Fruit fly (Drosophila melanogaster): ENCODE results near the gene Eip75B.

Eip75B gene

DNA sequence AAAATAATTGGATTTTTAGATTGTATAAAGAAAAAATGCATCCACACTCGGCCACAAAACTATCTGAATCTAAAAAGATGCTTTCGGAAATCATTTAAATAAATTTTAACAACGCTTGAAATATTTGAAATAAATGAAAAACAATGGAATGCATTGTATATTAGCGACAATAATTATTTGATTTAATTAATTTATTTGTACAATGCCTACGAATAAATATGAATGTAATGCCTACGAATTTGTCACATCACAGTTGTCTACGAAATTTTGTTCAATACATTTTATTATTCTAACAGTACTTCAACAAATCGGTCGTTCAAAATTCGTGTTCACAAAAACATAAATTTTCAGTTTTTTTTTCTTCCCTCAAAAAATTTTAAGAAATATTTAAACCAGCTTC, 24.5 kb downstream of the Eip75B start, which contains the start of gene CG32192:
Gene CG32192, plus strand, starts transcription at position 301 of the 400 bp plus-strand sequence.
- no peak for TF ChIP-seq h (optimal IDR thresholded peaks at IDR 0.05)
- no peak for TF ChIP-seq insv (optimal IDR thresholded peaks at IDR 0.05)
- no peak for TF ChIP-seq psq (optimal IDR thresholded peaks at IDR 0.05)
- no peak for TF ChIP-seq Sin3A (optimal IDR thresholded peaks at IDR 0.05)
- no peak for TF ChIP-seq Myc (optimal IDR thresholded peaks at IDR 0.05)
- TF ChIP-seq ttk (optimal IDR thresholded peaks at IDR 0.05): no peak

DNA sequence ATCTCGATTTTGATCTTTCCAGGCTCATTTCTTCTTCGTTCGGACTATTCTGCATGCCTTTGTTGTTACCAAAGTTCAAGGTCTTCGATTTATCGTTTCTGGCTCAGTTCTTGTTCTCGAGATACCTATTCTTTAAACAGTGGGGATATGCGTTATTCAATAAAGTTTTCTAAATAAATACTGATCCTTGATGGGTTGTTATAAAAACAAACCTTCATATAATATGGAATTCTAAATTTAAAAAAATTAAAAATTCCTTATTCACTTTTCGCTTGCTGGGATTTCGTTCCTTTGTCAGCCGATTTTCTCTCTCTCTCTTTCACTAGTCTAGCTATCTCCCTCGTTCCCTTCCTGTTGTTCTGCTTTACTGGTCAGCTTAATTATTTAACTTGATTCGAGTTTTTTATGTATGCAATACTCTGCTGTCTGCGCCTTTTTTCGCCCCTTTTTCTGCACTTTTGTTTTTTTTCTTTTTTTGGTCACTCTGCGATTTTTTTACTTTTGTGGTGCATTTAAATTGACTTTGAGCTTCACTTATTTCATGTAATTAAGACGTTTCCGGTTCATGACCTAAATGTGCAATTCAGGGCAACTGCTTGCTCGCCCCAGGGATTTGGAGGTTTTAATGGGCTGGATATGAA, 26.3 kb downstream of the Eip75B start:
- TF ChIP-seq psq (optimal IDR thresholded peaks at IDR 0.05): no peak
- TF ChIP-seq h (optimal IDR thresholded peaks at IDR 0.05): no peak
- no peak for TF ChIP-seq Myc (optimal IDR thresholded peaks at IDR 0.05)
- no peak for TF ChIP-seq Sin3A (optimal IDR thresholded peaks at IDR 0.05)

DNA sequence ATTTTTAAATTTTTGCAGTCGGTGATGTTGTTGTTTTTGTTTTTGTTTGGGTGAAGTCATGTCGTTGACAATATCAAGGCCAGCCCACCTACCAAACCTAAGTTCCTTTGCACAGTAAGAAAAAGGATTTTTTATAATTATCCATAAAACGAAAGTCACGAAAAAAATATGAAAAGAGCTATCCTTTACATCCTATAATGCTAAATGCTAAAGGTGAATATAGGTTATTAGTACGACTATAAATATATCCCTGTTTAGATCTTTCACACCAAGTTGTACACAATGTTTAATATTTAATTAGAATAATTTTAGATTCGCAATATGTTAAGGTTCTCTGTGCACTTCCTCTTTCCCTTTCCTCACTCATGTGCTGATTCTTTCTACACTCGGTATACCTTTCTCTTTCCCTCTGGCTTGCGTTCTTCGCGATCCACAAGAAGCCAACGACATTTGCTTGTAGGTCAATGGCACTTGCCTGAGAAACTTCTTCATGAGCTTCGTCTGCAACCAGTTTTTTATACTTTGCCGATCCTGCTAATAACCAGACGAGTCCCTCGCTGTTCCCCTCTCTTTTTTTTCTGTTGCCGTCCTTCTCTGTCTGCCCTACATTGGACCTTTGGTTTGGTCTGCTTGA, 26.9 kb downstream of the Eip75B start:
- no peak for TF ChIP-seq ttk (optimal IDR thresholded peaks at IDR 0.05)
- no peak for TF ChIP-seq h (optimal IDR thresholded peaks at IDR 0.05)
- no peak for TF ChIP-seq insv (optimal IDR thresholded peaks at IDR 0.05)
- no peak for TF ChIP-seq psq (optimal IDR thresholded peaks at IDR 0.05)
- no peak for TF ChIP-seq Myc (optimal IDR thresholded peaks at IDR 0.05)
- TF ChIP-seq Sin3A (optimal IDR thresholded peaks at IDR 0.05): no peak

DNA sequence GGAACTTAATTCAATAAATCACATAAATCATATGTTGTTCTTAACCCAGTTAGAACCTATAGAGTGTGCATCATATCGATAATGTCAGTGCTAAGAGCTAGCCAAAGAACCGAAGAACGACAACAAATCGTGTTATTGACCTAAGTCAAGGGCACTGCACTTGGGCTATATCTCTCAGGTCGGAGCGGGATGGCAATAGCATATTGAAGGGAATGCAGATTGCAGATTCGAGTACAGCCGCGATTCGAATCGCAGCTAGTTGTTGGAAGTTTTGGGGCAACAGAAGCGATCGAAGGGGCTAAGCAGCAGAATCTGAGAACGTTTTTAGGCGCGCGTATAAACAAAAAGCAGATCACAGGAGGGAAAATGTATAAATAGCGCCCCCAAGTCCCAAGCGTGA, 27.5 kb downstream of the Eip75B start:
- TF ChIP-seq ttk (optimal IDR thresholded peaks at IDR 0.05) (no peak), Sin3A (optimal IDR thresholded peaks at IDR 0.05) (no peak), insv (optimal IDR thresholded peaks at IDR 0.05) (no peak), h (optimal IDR thresholded peaks at IDR 0.05) (no peak), Myc (optimal IDR thresholded peaks at IDR 0.05) (no peak)

DNA sequence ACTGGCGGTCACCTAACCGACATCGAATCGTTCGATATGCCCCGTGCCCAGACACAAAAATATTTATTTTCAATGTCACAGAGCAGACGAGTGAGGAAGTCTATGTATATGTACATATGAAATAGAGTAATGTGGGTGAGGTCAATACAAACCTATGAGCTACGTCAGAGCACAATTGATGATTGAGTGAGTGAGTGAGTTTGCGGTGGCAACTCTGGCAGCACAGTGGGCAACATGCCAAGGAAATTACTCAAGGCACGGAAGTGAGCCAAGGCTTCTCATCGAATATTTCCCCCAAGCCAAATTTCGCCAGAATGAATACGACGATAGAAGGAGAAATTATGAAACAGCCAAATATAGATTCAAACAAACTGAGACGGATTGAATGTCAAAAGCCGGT, 30.0 kb downstream of the Eip75B start:
- TF ChIP-seq insv (optimal IDR thresholded peaks at IDR 0.05) (no peak), ttk (optimal IDR thresholded peaks at IDR 0.05) (no peak), psq (optimal IDR thresholded peaks at IDR 0.05) (no peak), h (optimal IDR thresholded peaks at IDR 0.05) (no peak), Myc (optimal IDR thresholded peaks at IDR 0.05) (no peak), Sin3A (optimal IDR thresholded peaks at IDR 0.05) (no peak)

DNA sequence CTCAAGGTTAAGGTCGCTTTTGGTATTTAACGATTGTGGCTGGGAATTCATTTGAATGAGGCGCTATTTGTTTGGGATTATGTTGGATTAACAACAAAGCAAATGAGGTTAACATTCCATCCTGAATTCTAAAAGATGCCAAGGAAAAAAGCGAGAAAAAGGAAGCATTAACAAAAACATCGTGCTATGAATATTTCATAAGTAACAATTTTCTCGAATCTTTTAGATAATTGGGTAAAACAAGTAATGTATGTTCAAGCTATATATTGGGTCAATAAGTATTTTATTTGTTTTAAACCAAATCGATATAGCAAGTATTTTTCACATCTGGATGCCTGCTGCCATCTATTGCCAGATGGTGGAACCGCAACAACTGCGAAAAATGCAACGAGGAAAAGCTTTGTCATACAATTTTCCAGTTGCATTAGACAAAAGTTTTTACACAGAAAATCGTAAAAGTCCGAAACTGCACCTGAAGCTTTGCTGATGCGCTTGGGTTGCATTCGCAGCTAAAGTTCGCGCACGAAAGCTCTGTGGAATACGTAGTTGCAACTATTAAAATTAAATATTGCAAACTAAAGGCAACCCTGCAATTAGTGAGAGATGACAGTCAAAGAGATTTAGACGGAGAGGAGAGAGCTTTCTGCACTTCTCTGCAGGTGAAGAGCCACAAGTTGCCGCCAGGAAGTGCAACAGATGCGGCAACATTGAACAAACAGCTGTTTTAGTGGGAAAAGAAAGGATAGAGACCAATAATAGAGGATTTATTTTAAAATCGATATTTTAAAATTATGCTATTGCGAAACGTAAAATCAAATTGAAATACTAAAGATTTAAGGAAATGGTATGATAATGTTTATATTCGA, 31.8 kb downstream of the Eip75B start:
- no peak for TF ChIP-seq h (optimal IDR thresholded peaks at IDR 0.05)
- no peak for TF ChIP-seq insv (optimal IDR thresholded peaks at IDR 0.05)
- TF ChIP-seq psq (optimal IDR thresholded peaks at IDR 0.05): no peak
- TF ChIP-seq Sin3A (optimal IDR thresholded peaks at IDR 0.05): no peak
- TF ChIP-seq ttk (optimal IDR thresholded peaks at IDR 0.05): no peak
- TF ChIP-seq Myc (optimal IDR thresholded peaks at IDR 0.05): no peak

DNA sequence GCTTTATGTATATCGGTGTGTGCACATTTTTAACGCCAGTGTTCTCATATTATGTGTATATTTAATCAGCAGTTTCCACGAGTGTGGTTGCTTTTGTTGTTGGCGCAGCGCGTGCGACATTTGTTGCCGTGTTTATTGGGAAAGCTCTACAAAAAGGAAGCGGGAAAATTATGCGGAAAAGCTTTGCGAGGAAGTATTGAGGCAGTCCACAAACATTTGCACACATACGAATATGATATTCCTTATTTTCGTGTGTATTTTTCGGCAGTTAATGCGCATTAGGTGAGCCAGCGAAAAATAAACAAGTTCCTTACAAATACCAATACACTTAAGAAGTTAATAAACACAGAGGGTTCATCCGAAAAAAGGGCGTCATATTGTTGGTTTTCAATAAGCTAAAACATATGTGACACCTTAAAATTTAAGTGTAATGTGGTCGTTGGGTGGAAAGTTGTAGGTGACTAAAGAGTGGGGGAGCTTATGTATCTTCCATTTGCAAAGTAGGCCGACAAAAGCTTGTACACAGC, 34.1 kb downstream of the Eip75B start:
- TF ChIP-seq insv (optimal IDR thresholded peaks at IDR 0.05) (no peak), h (optimal IDR thresholded peaks at IDR 0.05) (no peak), psq (optimal IDR thresholded peaks at IDR 0.05) (no peak), Myc (optimal IDR thresholded peaks at IDR 0.05) (no peak), ttk (optimal IDR thresholded peaks at IDR 0.05) (no peak), Sin3A (optimal IDR thresholded peaks at IDR 0.05) (no peak)

DNA sequence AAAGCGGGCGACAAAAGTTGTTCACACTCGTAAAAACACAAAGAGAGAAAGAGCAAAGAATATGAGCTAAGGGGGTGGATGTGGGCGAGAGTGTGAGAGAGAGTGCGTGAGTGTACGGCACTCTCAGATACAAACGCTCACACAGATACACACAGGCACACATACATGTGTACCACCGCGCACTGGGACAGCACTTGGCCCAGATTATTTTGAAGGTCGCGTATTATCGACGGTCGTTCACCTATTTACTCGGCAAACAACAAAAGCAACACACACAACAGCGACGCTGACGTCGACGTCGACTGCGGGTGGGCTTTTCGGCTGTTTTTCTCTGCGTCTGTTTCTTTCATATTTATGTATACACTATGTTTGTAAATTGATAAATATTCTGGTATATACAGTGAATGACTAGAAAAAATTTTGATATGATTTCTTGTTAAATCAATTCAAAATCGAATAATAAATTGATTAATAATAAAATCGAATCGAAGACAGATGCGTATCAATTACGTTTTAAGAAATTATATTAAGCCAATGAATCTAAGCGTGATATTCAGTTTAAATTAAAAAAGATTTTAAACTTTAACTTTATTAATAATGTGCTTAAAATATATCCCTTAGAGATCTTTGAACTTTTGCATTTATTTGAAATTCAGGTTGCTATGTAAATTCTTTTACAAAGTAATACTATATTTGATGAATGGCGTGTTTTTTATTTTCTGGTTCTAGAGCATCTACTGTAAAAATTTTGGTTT, 34.8 kb downstream of the Eip75B start:
- TF ChIP-seq h (optimal IDR thresholded peaks at IDR 0.05): no peak
- no peak for TF ChIP-seq insv (optimal IDR thresholded peaks at IDR 0.05)

DNA sequence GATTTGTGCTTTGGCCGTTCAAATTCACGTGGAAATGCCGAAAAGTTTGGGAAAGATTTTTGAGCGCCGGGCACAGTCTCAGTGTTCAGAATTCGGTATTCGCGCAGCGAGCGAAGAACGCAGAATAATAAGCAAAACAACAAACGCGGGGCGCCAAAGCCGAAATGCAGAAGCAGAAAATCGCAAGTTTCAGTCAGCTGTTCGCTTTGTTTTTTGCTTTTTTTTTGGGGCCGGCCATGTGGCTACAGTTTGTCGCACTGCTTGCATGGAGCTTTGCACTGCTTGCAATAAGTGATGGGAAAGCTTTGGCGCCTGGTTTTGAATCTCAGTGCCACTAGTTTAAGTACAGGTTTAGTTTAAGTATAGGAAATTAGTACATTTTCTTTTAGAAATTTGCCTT, 38.6 kb downstream of the Eip75B start:
- no peak for TF ChIP-seq ttk (optimal IDR thresholded peaks at IDR 0.05)
- TF ChIP-seq psq (optimal IDR thresholded peaks at IDR 0.05): no peak
- TF ChIP-seq insv (optimal IDR thresholded peaks at IDR 0.05): no peak

DNA sequence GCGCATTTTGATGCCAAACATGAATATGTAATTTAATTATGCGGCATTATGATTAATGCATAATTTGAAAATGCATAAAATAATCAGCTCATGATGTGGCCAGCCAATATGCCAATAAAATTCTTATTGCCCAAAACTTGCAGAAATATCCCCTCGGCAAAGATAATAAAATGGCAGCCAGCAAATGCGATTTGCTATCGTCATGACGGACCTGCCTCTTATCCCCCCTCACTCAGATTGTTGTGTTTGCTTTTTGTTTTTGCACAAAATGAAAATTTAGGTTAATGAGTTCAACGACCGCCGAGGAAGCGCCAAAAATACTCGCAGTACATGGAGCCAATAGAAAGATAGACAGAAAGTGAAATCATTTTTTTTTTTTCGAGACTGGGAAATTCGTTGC, 39.9 kb downstream of the Eip75B start:
- no peak for TF ChIP-seq ttk (optimal IDR thresholded peaks at IDR 0.05)
- no peak for TF ChIP-seq h (optimal IDR thresholded peaks at IDR 0.05)
- no peak for TF ChIP-seq psq (optimal IDR thresholded peaks at IDR 0.05)
- no peak for TF ChIP-seq Sin3A (optimal IDR thresholded peaks at IDR 0.05)
- TF ChIP-seq Myc (optimal IDR thresholded peaks at IDR 0.05): no peak
- no peak for TF ChIP-seq insv (optimal IDR thresholded peaks at IDR 0.05)

DNA sequence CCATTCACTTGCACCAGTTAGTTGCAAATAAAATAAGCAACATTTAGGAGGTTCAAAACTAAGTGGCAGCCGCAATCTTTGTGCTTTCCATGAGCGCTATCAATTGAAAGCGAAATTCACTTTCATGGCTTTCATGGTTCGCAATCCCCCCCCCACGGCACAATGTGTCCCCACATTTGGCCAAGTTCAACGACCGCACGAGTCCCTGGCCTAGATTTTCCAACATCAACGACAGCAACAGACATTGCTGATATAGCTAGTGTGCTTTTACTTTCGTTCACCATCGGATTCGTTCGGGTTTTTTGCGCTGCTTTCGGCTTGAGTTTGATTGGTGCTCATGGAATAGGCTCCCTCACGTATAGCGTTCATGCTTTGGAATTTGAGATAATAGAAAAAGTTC, 40.9 kb downstream of the Eip75B start:
- TF ChIP-seq psq (optimal IDR thresholded peaks at IDR 0.05) (no peak), Sin3A (optimal IDR thresholded peaks at IDR 0.05) (no peak), h (optimal IDR thresholded peaks at IDR 0.05) (no peak), Myc (optimal IDR thresholded peaks at IDR 0.05) (no peak), insv (optimal IDR thresholded peaks at IDR 0.05) (no peak), ttk (optimal IDR thresholded peaks at IDR 0.05) (no peak)
